Fruit fly (Drosophila melanogaster) ovary, adult (tissue): ENCODE data around the gene Kmn2.

Experiments
- CG17801 ChIP-seq: fragments of 200-800 bp; optimal IDR thresholded peaks from 2 replicates; lab custom pipeline; 2019; ENCODE audit warnings: missing biosample characterization, mild to moderate bottlenecking, missing genetic modification characterization, moderate library complexity; ENCODE audit not compliant: partially characterized antibody

Gene Kmn2

DNA sequence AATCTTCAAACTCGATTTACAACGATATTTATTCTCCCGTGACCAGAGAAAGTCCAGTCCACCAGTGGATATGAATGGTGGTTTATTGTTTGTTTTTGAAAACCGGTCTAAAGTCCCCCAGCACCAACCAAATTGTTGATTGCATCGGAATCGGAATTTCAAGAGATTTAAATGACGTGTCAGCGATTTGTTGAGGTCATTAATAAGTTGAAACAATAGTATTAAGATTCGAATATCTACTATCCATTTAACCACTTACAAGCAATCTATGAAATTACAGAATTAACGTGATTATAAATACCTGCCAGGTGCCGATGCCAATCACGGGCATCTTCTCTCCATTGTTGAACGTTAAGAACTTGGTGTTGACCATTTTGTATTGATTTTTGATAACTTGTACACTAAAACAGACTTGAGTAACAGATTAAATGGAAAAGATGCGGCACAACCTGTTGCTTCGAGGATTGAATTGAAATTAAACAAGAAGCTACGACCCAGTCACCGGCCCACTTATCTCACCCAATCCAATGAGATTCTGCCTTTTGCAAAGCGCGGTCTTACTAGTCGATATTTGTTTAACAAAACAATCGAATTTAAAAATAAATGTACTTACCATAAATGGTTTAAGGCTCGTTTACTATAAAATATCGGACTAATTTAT, 6.6 kb upstream of the Kmn2 start, which contains the start of gene CG2767:
Gene CG2767, minus strand, starts transcription at position 516 of the 661 bp plus-strand sequence.
- TF ChIP-seq CG17801 (GFP tag; lab: Kevin White, UChicago) = no peak

dm6 chr3R:7999530-8000116, 1.5 kb downstream of the Kmn2 start, which contains the start of gene PIG-H:
Gene PIG-H (plus strand): TSS chr3R:7999832.
- TF ChIP-seq CG17801 (GFP tag; lab: Kevin White, UChicago) = no peak

- TF ChIP-seq CG17801 (GFP tag; lab: Kevin White, UChicago) = no peak
These were observed 2.3 kb downstream of the Kmn2 start for dm6 chr3R:7998778-7999177.

dm6 chr3R:7995722-7996121, 5.4 kb downstream of the Kmn2 start, which contains the start of gene Elovl7:
Gene Elovl7 (minus strand): TSS chr3R:7995852.
- TF ChIP-seq CG17801 (GFP tag; lab: Kevin White, UChicago) = no peak

DNA sequence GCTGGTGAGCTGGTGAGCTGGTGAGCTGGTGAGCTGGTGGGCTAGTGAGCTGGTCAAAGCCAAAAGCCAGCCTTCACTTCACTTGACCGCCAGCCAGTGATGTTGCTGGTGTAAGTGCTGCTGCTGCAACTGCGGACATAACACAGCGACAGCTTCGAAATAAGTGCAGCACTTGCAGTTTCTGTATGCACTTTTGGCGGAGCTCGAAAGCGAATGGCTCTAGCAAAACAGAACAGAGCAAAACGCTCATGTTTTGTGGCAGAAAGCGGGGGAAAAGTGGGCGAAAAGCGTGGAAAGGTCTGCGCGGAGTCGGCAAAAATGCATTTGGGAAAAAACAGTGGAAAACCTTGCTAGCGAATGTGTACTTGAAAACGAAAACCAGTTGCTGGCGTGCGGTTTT, 6.5 kb downstream of the Kmn2 start:
- TF ChIP-seq CG17801 (GFP tag; lab: Kevin White, UChicago) = no peak

DNA sequence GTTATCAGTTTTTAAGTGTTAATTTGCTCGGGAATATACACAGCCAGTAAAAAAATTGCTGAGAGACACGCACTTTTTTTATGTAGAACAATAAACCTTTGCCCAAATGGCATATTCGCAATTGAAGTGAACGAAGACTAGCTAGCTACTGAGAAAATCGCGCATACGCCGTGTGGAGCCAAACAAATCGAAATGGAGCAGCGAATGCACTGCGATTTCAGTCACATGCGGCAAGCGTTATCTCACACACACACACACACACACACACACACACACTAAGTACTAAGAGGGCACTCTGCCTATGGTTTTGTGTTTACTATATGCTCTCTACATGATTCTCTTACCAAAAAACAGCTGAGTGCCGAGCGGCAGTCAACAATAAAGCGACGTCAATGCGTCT, 7.6 kb downstream of the Kmn2 start:
- no peak for TF ChIP-seq CG17801 (GFP tag; lab: Kevin White, UChicago)

dm6 chr3R:7992100-7992499, 9.0 kb downstream of the Kmn2 start:
- no peak for TF ChIP-seq CG17801 (GFP tag; lab: Kevin White, UChicago)

dm6 chr3R:7991446-7991845, 9.7 kb downstream of the Kmn2 start:
- no peak for TF ChIP-seq CG17801 (GFP tag; lab: Kevin White, UChicago)

DNA sequence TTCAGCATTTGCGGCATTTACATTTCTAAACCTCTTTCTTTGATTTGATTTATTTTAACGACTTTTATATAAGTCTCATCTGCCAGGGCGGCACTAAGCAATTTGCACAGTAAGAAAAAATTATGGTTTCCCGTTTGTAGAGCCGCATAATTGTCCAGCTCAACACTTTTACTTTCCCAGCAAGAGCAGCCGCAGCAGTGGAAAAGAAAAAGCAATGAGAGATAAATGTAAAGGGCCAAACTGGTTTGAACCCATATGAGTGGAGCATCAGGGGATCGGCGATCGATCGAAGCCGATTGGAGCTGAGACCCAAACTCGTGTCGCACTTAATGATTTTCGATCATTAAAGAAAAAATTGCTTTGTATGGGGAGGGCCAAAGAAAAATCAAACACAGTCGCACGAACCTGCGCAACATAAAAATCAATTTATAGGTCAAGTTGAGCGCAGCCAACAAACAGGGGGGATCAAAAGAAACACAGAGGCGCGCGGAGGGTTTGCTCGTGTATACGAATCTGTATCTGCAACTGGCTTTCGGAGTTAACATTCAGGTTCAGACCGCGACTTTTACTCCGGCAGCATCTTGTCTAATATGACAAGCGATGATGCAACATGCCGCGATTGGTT, 10.2 kb downstream of the Kmn2 start:
- TF ChIP-seq CG17801 (GFP tag; lab: Kevin White, UChicago) = no peak

- no peak for TF ChIP-seq CG17801 (GFP tag; lab: Kevin White, UChicago)
These were observed 10.9 kb downstream of the Kmn2 start for dm6 chr3R:7990257-7990656.

DNA sequence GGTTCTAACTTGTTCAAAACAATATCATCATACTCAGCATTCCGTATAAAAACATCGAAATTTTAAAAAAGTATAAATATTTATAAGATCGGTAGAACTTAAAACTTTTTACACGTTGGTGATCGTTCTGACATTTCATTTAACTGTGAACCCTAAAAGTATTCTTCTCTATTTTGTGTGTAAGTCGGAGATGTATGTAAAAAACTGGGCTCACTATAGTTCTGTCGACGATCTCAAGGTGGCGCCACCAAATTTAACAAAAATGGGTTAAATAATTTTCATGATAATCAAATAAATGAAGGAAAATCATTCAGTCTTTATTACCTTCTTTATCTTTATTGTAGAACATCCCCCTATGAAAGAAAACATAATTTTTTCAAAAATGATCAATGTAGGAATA, 19.7 kb downstream of the Kmn2 start:
- no peak for TF ChIP-seq CG17801 (GFP tag; lab: Kevin White, UChicago)

DNA sequence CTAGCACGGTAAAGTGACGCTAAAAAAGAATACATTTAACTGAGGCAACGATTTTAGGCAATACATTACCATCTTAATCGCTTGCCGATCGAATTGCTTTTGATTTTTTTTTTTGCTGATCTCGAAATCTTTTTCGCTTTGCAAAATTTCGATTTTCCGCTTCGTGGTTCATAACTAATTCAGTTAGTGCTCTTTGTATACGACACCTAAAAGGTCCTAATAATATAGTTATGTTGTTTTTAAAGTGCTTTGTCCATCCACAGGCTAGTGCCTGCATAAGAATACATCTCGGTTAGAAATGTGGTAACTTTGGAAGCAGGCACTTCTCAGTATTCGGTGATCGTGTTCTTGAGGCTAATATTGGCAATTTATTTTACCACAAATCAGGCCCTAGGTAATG, 20.9 kb downstream of the Kmn2 start, which contains the start of gene Sfp84E:
Gene Sfp84E, minus strand, starts transcription at position 101 of the 400 bp plus-strand sequence.
- no peak for TF ChIP-seq CG17801 (GFP tag; lab: Kevin White, UChicago)

dm6 chr3R:7978379-7979009, 22.6 kb downstream of the Kmn2 start, which contains the start of the genes CD98hc and Os-C:
Gene CD98hc (minus strand): TSS chr3R:7978428.
Gene Os-C (plus strand): TSS chr3R:7978959.
- no peak for TF ChIP-seq CG17801 (GFP tag; lab: Kevin White, UChicago)

DNA sequence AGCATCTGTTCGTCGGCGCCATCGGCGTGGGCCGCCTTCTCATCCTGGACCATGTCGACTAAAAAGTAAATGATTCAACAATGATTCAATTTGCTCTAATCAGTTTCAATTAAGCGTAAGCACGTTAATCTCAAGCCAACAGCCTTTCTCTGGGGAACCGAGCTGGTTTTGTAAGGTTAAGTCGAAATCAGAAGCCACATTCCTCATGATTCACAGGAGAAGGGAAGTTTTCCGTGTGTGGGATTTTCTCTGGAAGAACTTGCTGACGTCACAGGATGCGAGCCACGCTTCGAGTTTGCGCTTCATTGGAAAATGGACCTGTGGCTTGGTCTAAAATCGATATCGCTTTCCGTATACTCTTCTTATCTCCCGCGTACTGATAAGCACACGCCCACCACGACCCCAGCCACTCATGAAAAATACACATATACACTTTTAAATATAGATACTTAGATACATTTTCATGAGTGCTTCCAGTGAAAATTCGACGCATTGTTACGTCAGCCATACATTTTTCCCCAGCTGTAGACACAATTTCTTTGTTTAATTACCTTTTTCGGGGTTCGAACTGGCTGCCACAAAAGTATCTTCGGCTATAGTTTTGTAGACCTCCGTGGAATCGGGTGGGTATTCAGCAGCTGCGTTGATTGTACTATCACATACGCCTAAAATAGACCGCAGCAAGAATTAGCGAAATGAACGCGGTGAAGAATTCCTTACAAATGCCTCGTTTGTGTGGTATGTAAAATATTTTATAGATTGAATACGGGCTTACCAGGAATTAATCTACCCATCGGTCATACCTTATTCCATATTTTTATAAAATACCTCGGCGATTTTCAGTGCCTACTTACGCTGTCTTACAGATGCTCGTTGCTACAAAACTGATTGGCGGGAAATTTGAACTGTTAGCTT, 23.8 kb downstream of the Kmn2 start:
- peak; percentile 32 for TF ChIP-seq CG17801 (GFP tag; lab: Kevin White, UChicago)
